Worm (Caenorhabditis elegans): ENCODE data around the gene C30G12.6.

DNA sequence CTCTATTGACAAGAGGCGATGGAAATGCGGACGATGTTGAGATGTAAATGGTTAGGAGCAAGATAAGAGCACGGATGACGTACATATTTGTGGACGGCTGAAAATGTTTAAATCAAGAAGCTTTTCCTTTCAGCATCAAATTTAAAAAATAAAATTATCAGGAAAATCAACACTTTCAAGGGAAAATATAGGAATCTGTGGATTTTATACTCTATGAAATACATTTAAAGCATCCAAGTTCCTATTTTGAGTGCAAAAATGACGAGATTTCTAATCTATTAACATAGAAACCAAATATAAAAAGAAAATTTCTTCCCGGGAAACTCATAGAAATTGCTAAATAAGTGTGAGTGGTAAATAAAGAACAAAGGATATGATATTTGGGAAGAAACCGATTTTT is 18.3 kb upstream of the C30G12.6 start, which contains the start of gene F45E12.6:
- TF ChIP-seq dao-5 (tag; optimal IDR thresholded peaks at IDR 0.05) (no peak), him-1 (tag; optimal IDR thresholded peaks at IDR 0.05) (no peak), W03F9.2 (tag; optimal IDR thresholded peaks at IDR 0.05) (no peak)

Data from whole organism, L4/young adult.